Fruit fly (Drosophila melanogaster) whole organism: ENCODE measurements around the gene CG4789.

Source experiments
- CG8478 ChIP-seq: fragments of >200 bp; optimal IDR thresholded peaks from 2 replicates; lab custom pipeline; 2018; ENCODE audit warnings: inconsistent platforms
- Dll ChIP-seq: fragments of >200 bp; optimal IDR thresholded peaks from 2 replicates; lab custom pipeline; 2017
- EcR ChIP-seq, 2 experiments: fragments of >200 bp; optimal IDR thresholded peaks; 2 replicates each; lab custom pipeline; 2017; ENCODE audit warnings: missing biosample characterization in 2 of 2, missing genetic modification characterization in 2 of 2, missing genetic modification reagents in 2 of 2
- pan ChIP-seq: fragments of >200 bp; optimal IDR thresholded peaks from 2 replicates; lab custom pipeline; 2017
- psq ChIP-seq: fragments of >200 bp; optimal IDR thresholded peaks from 2 replicates; lab custom pipeline; 2017
- usp ChIP-seq: fragments of >200 bp; optimal IDR thresholded peaks from 2 replicates; lab custom pipeline; 2017; ENCODE audit warnings: missing biosample characterization, missing genetic modification characterization, mixed read lengths

CG4789 gene

DNA sequence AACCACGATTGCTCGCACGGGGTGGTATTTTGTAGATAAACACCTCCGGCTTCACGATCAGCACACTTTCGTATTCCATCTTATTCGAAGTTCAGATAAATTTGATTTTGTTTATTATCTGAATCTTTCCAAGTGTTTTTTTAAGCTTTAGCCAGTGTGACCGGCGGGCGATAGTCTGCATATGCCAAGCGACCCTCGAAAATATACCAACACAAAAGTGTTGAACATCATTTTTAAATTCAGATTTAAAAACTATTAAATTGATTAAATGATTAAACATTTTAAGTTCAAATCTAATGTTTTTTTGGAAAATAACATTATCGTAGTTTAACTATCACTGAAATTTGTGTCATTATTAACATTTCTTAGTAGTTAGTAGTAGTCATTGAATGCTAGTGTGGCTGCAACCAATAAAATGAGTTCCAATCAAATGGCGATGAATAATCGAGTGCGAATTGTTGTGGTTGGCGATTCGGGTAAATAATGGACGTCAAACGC is at the start of gene CG4789, which contains the start of gene CG9132:
Gene CG4789 (plus strand): TSS at position 401 of the 498 bp plus-strand sequence.
Gene CG9132 (minus strand): TSS at position 181 of the 498 bp plus-strand sequence.
- TF ChIP-seq usp (GFP tag; lab: Kevin White, UChicago), result no peak
- TF ChIP-seq EcR (GFP tag; optimal IDR thresholded peaks at IDR 0.05; lab: Kevin White, UChicago), result no peak
- no peak for TF ChIP-seq psq (lab: Kevin White, UChicago)
- TF ChIP-seq CG8478 (lab: Kevin White, UChicago), result no peak
- no peak for TF ChIP-seq pan (lab: Kevin White, UChicago)

- no peak for TF ChIP-seq usp (GFP tag; lab: Kevin White, UChicago)
- TF ChIP-seq psq (lab: Kevin White, UChicago), result no peak
- TF ChIP-seq pan (lab: Kevin White, UChicago), result no peak
- TF ChIP-seq CG8478 (lab: Kevin White, UChicago), result no peak
- no peak for TF ChIP-seq Dll (lab: Kevin White, UChicago)
Measured at dm6 chrX:16751579-16752156, 49.1 kb upstream of the CG4789 start, which contains the start of gene goe. TSS of gene goe (minus strand) at chrX:16751910.

DNA sequence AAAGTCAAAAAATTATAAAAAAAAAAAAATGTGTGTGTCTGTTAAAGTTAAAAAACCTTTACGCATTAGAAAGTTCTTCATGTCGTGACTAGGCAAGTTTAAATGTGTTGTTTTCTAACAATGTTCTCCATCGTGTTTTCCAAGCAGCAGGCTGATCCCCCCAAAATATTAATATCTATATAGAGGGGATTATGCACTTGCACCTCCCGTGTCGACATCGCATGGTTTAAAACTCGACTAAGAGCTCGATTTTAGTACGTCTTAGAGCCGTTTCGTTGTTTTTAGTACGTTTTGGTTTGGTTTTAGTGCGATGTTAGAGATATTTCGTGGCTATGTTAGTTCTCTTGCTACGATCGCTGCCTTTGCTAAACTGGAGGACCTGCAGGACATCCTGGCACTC is 47.7 kb upstream of the CG4789 start:
- TF ChIP-seq pan (lab: Kevin White, UChicago), result no peak
- no peak for TF ChIP-seq CG8478 (lab: Kevin White, UChicago)
- no peak for TF ChIP-seq usp (GFP tag; lab: Kevin White, UChicago)
- no peak for TF ChIP-seq Dll (lab: Kevin White, UChicago)
- no peak for TF ChIP-seq psq (lab: Kevin White, UChicago)
- no peak for TF ChIP-seq EcR (GFP tag; optimal IDR thresholded peaks at IDR 0.05; lab: Kevin White, UChicago)

- TF ChIP-seq CG8478 (lab: Kevin White, UChicago) (no peak), usp (GFP tag; lab: Kevin White, UChicago) (no peak), EcR (GFP tag; optimal IDR thresholded peaks at IDR 0.05; lab: Kevin White, UChicago) (no peak), Dll (lab: Kevin White, UChicago) (no peak), pan (lab: Kevin White, UChicago) (no peak), psq (lab: Kevin White, UChicago) (no peak)
Measured at dm6 chrX:16757645-16758044, 43.1 kb upstream of the CG4789 start.

dm6 chrX:16760542-16760941 is 40.2 kb upstream of the CG4789 start:
- TF ChIP-seq EcR (GFP tag; optimal IDR thresholded peaks at IDR 0.05; lab: Kevin White, UChicago), result no peak
- no peak for TF ChIP-seq usp (GFP tag; lab: Kevin White, UChicago)
- no peak for TF ChIP-seq Dll (lab: Kevin White, UChicago)
- TF ChIP-seq pan (lab: Kevin White, UChicago), result no peak
- TF ChIP-seq psq (lab: Kevin White, UChicago), result no peak
- no peak for TF ChIP-seq CG8478 (lab: Kevin White, UChicago)

dm6 chrX:16761531-16761930 is 39.2 kb upstream of the CG4789 start:
- TF ChIP-seq psq (lab: Kevin White, UChicago) (no peak), CG8478 (lab: Kevin White, UChicago) (no peak), EcR (GFP tag; optimal IDR thresholded peaks at IDR 0.05; lab: Kevin White, UChicago) (no peak), pan (lab: Kevin White, UChicago) (no peak), Dll (lab: Kevin White, UChicago) (no peak), usp (GFP tag; lab: Kevin White, UChicago) (no peak)

dm6 chrX:16764955-16765354 is 35.8 kb upstream of the CG4789 start:
- TF ChIP-seq CG8478 (lab: Kevin White, UChicago), result no peak
- no peak for TF ChIP-seq EcR (GFP tag; optimal IDR thresholded peaks at IDR 0.05; lab: Kevin White, UChicago)
- TF ChIP-seq usp (GFP tag; lab: Kevin White, UChicago), result no peak
- TF ChIP-seq psq (lab: Kevin White, UChicago), result no peak
- no peak for TF ChIP-seq pan (lab: Kevin White, UChicago)
- TF ChIP-seq Dll (lab: Kevin White, UChicago), result no peak

- TF ChIP-seq pan (lab: Kevin White, UChicago) (no peak), usp (GFP tag; lab: Kevin White, UChicago) (no peak), EcR (GFP tag; optimal IDR thresholded peaks at IDR 0.05; lab: Kevin White, UChicago) (no peak), CG8478 (lab: Kevin White, UChicago) (no peak)
Measured at dm6 chrX:16765809-16766208, 34.9 kb upstream of the CG4789 start.

DNA sequence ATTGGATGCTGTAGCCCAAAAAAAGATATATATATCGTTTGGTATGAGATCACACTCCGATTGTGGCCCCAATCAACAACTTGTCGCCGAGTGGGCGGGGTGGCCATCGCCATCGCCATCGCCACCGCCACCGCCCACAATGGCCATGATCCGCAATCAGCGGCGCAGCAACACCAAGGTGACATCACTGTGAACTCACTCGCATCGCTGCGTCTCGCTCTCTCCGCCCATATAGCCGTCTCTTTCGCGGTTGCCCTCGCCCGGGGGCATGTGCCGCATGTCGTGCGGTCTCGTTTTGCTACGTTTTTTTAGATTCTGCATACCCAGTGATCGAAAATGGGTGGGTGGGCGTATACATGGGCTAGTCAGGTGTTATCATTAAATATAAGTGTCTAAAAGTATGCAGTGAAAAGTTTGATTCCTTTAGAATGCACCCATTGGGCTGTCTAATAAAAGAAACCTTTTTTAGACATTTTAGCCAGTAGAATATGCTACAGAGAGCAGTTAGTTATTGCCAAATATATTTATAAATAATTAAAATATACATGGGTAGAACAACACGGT is 33.8 kb upstream of the CG4789 start:
- TF ChIP-seq psq (lab: Kevin White, UChicago) (no peak), pan (lab: Kevin White, UChicago) (no peak), CG8478 (lab: Kevin White, UChicago) (no peak), usp (GFP tag; lab: Kevin White, UChicago) (no peak)

DNA sequence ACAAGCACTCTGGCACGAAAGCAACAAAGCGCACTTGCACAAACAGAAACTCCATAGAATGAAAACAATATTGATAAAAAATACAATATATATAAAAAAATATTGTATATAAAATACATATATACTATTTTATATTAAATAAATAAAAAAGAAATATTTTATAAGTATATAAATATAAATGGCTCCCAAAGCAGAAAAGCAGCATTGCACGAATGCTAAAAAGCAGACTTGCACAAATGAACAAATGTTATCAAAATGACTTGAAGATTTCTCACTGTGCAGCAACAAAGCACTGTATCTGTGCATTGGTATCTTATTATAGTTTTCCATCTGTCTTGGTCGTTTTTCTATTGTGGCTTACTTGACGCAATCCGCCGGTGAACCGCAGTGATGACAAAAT is 32.0 kb upstream of the CG4789 start:
- TF ChIP-seq psq (lab: Kevin White, UChicago) (no peak), EcR (GFP tag; optimal IDR thresholded peaks at IDR 0.05; lab: Kevin White, UChicago) (no peak), CG8478 (lab: Kevin White, UChicago) (no peak), Dll (lab: Kevin White, UChicago) (no peak), usp (GFP tag; lab: Kevin White, UChicago) (no peak), pan (lab: Kevin White, UChicago) (no peak)
